Worm (Caenorhabditis elegans): Measurements from ENCODE around the gene pole-2.

DNA sequence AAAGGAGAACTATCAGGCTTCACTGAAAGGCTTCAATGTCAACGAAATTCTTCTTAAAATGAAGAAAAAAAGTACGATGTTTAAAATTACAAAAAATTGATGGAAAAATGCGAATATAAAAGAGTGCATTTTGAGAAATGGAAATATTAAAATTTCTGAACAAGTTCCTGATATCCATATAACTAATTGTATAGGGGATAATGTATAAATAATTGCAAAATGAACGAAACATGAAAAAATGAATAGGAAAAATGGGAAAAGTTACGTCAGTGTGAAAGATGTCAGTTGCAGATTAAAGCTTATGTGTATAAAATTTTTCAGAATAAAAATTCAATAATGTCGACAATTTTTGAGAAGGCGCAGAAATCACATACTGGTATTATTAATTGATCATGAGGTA is 21.6 kb upstream of the pole-2 start:
- TF ChIP-seq cog-1 (tag; optimal IDR thresholded peaks at IDR 0.05) (no peak), klf-2 (GFP tag; conservative IDR thresholded peaks at IDR 0.05) (no peak), T22C8.4 (GFP tag; IDR thresholded peaks at IDR 0.05) (no peak), flt-1 (GFP tag; IDR thresholded peaks at IDR 0.05) (no peak), ref-1 (GFP tag; conservative IDR thresholded peaks at IDR 0.05) (no peak)
